Fruit fly (Drosophila melanogaster) whole organism, prepupa: ENCODE results near the gene Jhbp11.
A peak's percentile ranks its signal among the peaks of the same experiment; 100 is the strongest.

ENCODE experiments used
- Blimp-1 ChIP-seq: fragments of 200-800 bp; sonication (Bioruptor generic); optimal IDR thresholded peaks from 3 replicates; lab custom pipeline; 2017; ENCODE audit warnings: missing biosample characterization, missing genetic modification characterization, mild to moderate bottlenecking, moderate library complexity, missing genetic modification reagents
- CG10631 ChIP-seq: fragments of 200-800 bp; sonication (Bioruptor generic); optimal IDR thresholded peaks from 2 replicates; lab custom pipeline; 2016; ENCODE audit warnings: missing biosample characterization, missing genetic modification characterization
- CG11294 ChIP-seq: fragments of 200-800 bp; sonication (Bioruptor generic); IDR thresholded peaks from 2 replicates; pipeline ENCODE4 v1.3.6; 2022; ENCODE audit warnings: missing biosample characterization, missing genetic modification characterization
- CG11902 ChIP-seq: fragments of 200-800 bp; sonication (Bioruptor generic); optimal IDR thresholded peaks from 3 replicates; lab custom pipeline; 2016; ENCODE audit warnings: missing biosample characterization, missing genetic modification characterization
- CG15336 ChIP-seq: fragments of 200-800 bp; sonication (Bioruptor generic); IDR thresholded peaks from 2 replicates; pipeline ENCODE4 v1.3.6; 2022; ENCODE audit warnings: missing biosample characterization, missing genetic modification characterization
- CG3032 ChIP-seq: fragments of 200-800 bp; optimal IDR thresholded peaks from 2 replicates; lab custom pipeline; 2019; ENCODE audit warnings: missing biosample characterization, mild to moderate bottlenecking, missing genetic modification characterization, moderate library complexity
- CG31627 ChIP-seq: fragments of 200-800 bp; sonication (Bioruptor generic); optimal IDR thresholded peaks from 3 replicates; lab custom pipeline; 2016; ENCODE audit warnings: missing biosample characterization, missing genetic modification characterization
- CG32006 ChIP-seq: fragments of 200-800 bp; sonication (Bioruptor generic); optimal IDR thresholded peaks from 3 replicates; lab custom pipeline; 2017; ENCODE audit warnings: missing biosample characterization, mild to moderate bottlenecking, missing genetic modification characterization
- CG3919 ChIP-seq: fragments of 200-800 bp; sonication (Bioruptor generic); optimal IDR thresholded peaks from 3 replicates; lab custom pipeline; 2016; ENCODE audit warnings: missing biosample characterization, missing genetic modification characterization
- CG4318 ChIP-seq: fragments of 200-800 bp; sonication (Bioruptor generic); optimal IDR thresholded peaks from 3 replicates; lab custom pipeline; 2017; ENCODE audit warnings: missing biosample characterization, mild to moderate bottlenecking, missing genetic modification characterization
- CG6163 ChIP-seq: fragments of 200-800 bp; sonication (Bioruptor generic); IDR thresholded peaks from 3 replicates; pipeline ENCODE4 v1.3.6; 2022; ENCODE audit warnings: missing biosample characterization, missing genetic modification characterization
- CG6276 ChIP-seq: fragments of 200-800 bp; sonication (Bioruptor generic); optimal IDR thresholded peaks from 2 replicates; lab custom pipeline; 2017; ENCODE audit warnings: missing biosample characterization, mild to moderate bottlenecking, missing genetic modification characterization
- CG6792 ChIP-seq: fragments of 200-800 bp; sonication (Bioruptor generic); optimal IDR thresholded peaks from 3 replicates; lab custom pipeline; 2016; ENCODE audit warnings: missing biosample characterization, missing genetic modification characterization
- CG6854 ChIP-seq: fragments of 200-800 bp; sonication (Bioruptor generic); optimal IDR thresholded peaks from 2 replicates; lab custom pipeline; 2017; ENCODE audit warnings: missing biosample characterization, mild to moderate bottlenecking, missing genetic modification characterization
- CG7368 ChIP-seq: fragments of 200-800 bp; sonication (Bioruptor generic); optimal IDR thresholded peaks from 3 replicates; lab custom pipeline; 2016; ENCODE audit warnings: missing biosample characterization, missing genetic modification characterization
- CG8119 ChIP-seq: fragments of 200-800 bp; sonication (Bioruptor generic); IDR thresholded peaks from 3 replicates; pipeline ENCODE4 v1.3.6; 2022; ENCODE audit warnings: missing biosample characterization, missing genetic modification characterization
- CG8319 ChIP-seq: fragments of 200-800 bp; sonication (Bioruptor generic); optimal IDR thresholded peaks from 3 replicates; lab custom pipeline; 2016; ENCODE audit warnings: missing biosample characterization, missing genetic modification characterization
- Eip75B ChIP-seq: fragments of 200-800 bp; sonication (Bioruptor generic); optimal IDR thresholded peaks from 3 replicates; lab custom pipeline; 2016; ENCODE audit warnings: missing biosample characterization, missing genetic modification characterization
- Eip78C ChIP-seq: fragments of 200-800 bp; sonication (Bioruptor generic); peaks from one replicate; lab custom pipeline; 2016; ENCODE audit warnings: missing biosample characterization, missing genetic modification characterization
- Eip93F ChIP-seq: fragments of 200-800 bp; sonication (Bioruptor generic); optimal IDR thresholded peaks from 2 replicates; lab custom pipeline; 2016; ENCODE audit warnings: missing biosample characterization, mild to moderate bottlenecking, missing genetic modification characterization
- Ets96B ChIP-seq: fragments of 200-800 bp; optimal IDR thresholded peaks from 2 replicates; lab custom pipeline; 2019; ENCODE audit warnings: missing biosample characterization, mild to moderate bottlenecking, missing genetic modification characterization, moderate library complexity
- Gug ChIP-seq: fragments of 200-800 bp; sonication (Bioruptor generic); IDR thresholded peaks from 2 replicates; pipeline ENCODE4 v1.3.6; 2022; ENCODE audit warnings: missing biosample characterization, missing genetic modification characterization
- Hr38 ChIP-seq: sonication (Bioruptor generic); optimal IDR thresholded peaks from 2 replicates; lab custom pipeline; 2016; ENCODE audit warnings: missing biosample characterization, missing genetic modification characterization
- Hr39 ChIP-seq: fragments of 200-800 bp; sonication (Bioruptor generic); optimal IDR thresholded peaks from 2 replicates; lab custom pipeline; 2016; ENCODE audit warnings: missing biosample characterization, missing genetic modification characterization
- Hr4 ChIP-seq: fragments of 200-800 bp; sonication (Bioruptor generic); optimal IDR thresholded peaks from 3 replicates; lab custom pipeline; 2016; ENCODE audit warnings: missing biosample characterization, missing genetic modification characterization
- Met ChIP-seq: fragments of 200-800 bp; sonication (Bioruptor generic); optimal IDR thresholded peaks from 3 replicates; lab custom pipeline; 2016; ENCODE audit warnings: missing biosample characterization, missing genetic modification characterization
- Sox102F ChIP-seq: fragments of 200-800 bp; sonication (Bioruptor generic); optimal IDR thresholded peaks from 2 replicates; lab custom pipeline; 2016; ENCODE audit warnings: missing biosample characterization, mild to moderate bottlenecking, missing genetic modification characterization
- Sox14 ChIP-seq: fragments of 200-800 bp; sonication (Bioruptor generic); optimal IDR thresholded peaks from 3 replicates; lab custom pipeline; 2016; ENCODE audit warnings: missing biosample characterization, missing genetic modification characterization
- Sox15 ChIP-seq: fragments of 200-800 bp; sonication (Bioruptor generic); optimal IDR thresholded peaks from 3 replicates; lab custom pipeline; 2016; ENCODE audit warnings: missing biosample characterization, missing genetic modification characterization
- achi ChIP-seq: fragments of 200-800 bp; sonication (Bioruptor generic); optimal IDR thresholded peaks from 3 replicates; lab custom pipeline; 2016; ENCODE audit warnings: missing biosample characterization, missing genetic modification characterization
- cyc ChIP-seq: fragments of 200-800 bp; sonication (Bioruptor generic); optimal IDR thresholded peaks from 3 replicates; lab custom pipeline; 2016; ENCODE audit warnings: missing biosample characterization, missing genetic modification characterization
- dac ChIP-seq: fragments of 200-800 bp; sonication (Bioruptor generic); optimal IDR thresholded peaks from 2 replicates; lab custom pipeline; 2017; ENCODE audit warnings: missing biosample characterization, mild to moderate bottlenecking, missing genetic modification characterization
- dsx ChIP-seq: fragments of 200-800 bp; optimal IDR thresholded peaks from 3 replicates; lab custom pipeline; 2019; ENCODE audit warnings: missing biosample characterization, mild to moderate bottlenecking, missing genetic modification characterization, moderate library complexity; ENCODE audit not compliant: poor library complexity, severe bottlenecking
- eg ChIP-seq: fragments of 200-800 bp; sonication (Bioruptor generic); IDR thresholded peaks from 3 replicates; pipeline ENCODE4 v1.3.6; 2022; ENCODE audit warnings: missing biosample characterization, missing genetic modification characterization
- fd59A ChIP-seq: fragments of 200-800 bp; sonication (Bioruptor generic); optimal IDR thresholded peaks from 2 replicates; lab custom pipeline; 2017; ENCODE audit warnings: missing biosample characterization, mild to moderate bottlenecking, missing genetic modification characterization, missing genetic modification reagents
- fkh ChIP-seq: fragments of 200-800 bp; sonication (Bioruptor generic); optimal IDR thresholded peaks from 3 replicates; lab custom pipeline; 2017; ENCODE audit warnings: missing biosample characterization, mild to moderate bottlenecking, missing genetic modification characterization, moderate library complexity
- lz ChIP-seq: fragments of 200-800 bp; sonication (Bioruptor generic); optimal IDR thresholded peaks from 3 replicates; lab custom pipeline; 2016; ENCODE audit warnings: missing biosample characterization, missing genetic modification characterization
- net ChIP-seq: fragments of 200-800 bp; sonication (Bioruptor generic); optimal IDR thresholded peaks from 3 replicates; lab custom pipeline; 2016; ENCODE audit warnings: missing biosample characterization, missing genetic modification characterization
- pdm3 ChIP-seq: fragments of 200-800 bp; sonication (Bioruptor generic); optimal IDR thresholded peaks from 3 replicates; lab custom pipeline; 2016; ENCODE audit warnings: missing biosample characterization, missing genetic modification characterization
- svp ChIP-seq: fragments of 200-800 bp; sonication (Bioruptor generic); peaks from one replicate; lab custom pipeline; 2016; ENCODE audit warnings: missing biosample characterization, missing genetic modification characterization

Jhbp11 gene

DNA sequence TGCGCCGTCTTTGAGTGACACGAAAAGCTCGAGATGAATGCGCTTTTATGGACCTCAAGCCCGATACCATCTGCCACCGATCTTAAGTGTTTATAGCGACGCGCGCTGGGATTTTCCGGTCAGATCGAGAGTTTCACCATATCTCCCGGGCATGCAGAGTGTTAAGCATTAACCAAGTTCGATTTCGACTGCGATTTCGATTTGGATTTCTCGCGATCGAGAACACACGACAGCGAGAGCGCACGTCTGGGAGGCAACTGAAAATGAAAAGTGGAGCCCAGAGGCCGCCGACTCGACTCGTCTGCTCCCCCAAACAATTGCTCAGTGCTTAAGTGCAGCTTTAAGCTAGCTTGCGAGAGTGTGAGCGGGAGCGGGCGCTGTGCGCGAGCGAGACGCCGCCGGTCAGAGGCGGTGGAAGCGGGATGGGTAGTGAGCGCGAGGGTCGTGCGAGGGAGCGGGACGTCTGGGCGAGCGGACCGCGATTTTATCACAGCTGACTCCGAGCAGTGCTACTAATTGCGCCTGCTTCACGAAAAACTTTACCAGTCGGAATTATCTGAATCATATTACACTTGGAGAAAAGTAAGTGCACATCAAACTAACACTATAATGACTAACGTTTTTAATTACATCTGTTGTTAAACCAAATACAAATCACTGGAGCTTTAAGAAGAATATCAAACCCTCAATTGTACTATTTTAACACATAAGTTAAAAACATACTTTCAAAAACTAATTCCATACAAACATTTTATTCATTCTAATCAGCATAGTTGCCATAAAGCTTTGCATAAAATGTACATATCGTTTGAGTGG lies 31.0 kb upstream of the Jhbp11 start, which contains the start of gene spz (continued):
- TF ChIP-seq CG31627 (GFP tag; lab: Kevin White, UChicago) (no peak), CG4318 (no peak), CG3919 (GFP tag; lab: Kevin White, UChicago) (peak; percentile 21), Hr39 (no peak), CG6276 (GFP tag; lab: Kevin White, UChicago) (no peak), svp (GFP tag; lab: Kevin White, UChicago) (peak; percentile 98), fd59A (GFP tag; lab: Kevin White, UChicago) (no peak), dac (no peak), CG7368 (no peak), Eip78C (GFP tag; lab: Kevin White, UChicago) (peak; percentile 77)
- TF ChIP-seq, all 60 proteins: peak for 17

DNA sequence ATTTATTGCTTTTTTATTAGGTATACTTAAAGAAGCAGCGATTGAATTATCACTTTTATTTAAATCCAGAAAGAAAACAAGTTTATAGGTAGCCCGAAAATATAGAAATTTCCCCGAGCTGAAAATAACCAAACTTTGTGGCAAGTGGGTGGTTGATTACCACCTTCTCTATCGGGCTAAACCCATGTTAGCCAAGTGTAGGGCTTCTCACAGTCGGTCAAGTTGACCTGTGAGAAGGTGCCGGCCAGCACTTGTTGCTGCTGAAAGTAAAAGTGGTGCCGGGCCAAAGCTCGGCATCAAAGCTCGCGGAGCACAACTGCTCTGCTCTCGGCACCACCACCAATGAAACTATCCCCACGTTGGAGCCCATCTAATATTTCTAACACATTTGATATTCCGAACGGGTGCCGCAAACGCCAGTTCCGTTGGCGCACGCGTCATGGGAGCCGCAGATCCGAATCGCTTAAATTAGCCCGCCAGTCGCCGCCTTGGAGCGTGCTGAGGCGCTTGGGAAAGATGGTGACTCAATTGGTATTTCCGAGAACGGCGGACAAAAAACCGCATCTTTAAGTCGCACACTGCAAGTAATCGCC lies 30.0 kb upstream of the Jhbp11 start:
- 0 out of 3 replicates have a peak, but pooled peaks have one; percentile 17 for TF ChIP-seq eg (GFP tag; lab: Robert Waterston, UW)
- no peak for TF ChIP-seq Hr4
- no peak for TF ChIP-seq Ets96B (tag; lab: Kevin White, UChicago)
- TF ChIP-seq Eip78C (GFP tag; lab: Kevin White, UChicago) = peak; percentile 18
- no peak for TF ChIP-seq CG6792 (GFP tag; lab: Kevin White, UChicago)
- TF ChIP-seq Blimp-1 (GFP tag; lab: Kevin White, UChicago) = peak; percentile 50
- TF ChIP-seq CG32006 = peak; percentile 0

DNA sequence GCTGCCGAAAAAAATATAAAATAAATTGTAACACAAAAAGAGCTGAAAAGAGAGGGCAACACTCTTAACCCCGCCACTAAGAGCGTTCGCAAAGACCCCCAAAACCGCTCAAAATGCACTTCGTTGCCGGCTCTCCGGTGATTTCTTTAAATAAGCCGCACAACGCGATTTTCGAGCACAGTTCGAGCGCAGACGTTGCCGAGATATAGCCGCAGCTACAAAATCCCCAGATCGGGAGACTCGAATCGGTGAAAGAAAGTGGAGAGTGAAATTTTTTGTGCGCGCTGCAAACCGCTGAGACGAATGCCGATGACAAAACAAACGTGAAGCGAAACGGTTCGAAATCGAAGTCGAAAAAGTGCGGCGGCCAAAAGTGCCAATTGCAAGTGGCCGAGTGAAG lies 25.3 kb upstream of the Jhbp11 start, which contains the start of gene CG14257:
CG14257 (plus strand) TSS at position 177 of the 400 bp plus-strand sequence.
- TF ChIP-seq CG3032 (no peak), CG11902 (GFP tag; lab: Kevin White, UChicago) (no peak), dsx (GFP tag; lab: Kevin White, UChicago) (peak; percentile 19), pdm3 (GFP tag; lab: Kevin White, UChicago) (no peak), CG4318 (no peak), Met (GFP tag; lab: Kevin White, UChicago) (peak; percentile 10), Hr39 (no peak), Sox102F (GFP tag; lab: Kevin White, UChicago) (peak; percentile 29), Sox14 (GFP tag; lab: Kevin White, UChicago) (no peak), CG3919 (GFP tag; lab: Kevin White, UChicago) (peak; percentile 4), CG8119 (GFP tag; lab: Robert Waterston, UW) (no peak), eg (GFP tag; lab: Robert Waterston, UW) (peak; percentile 29; the same call in 1 of the 3 replicates), Hr38 (GFP tag; lab: Kevin White, UChicago) (no peak), CG11294 (GFP tag; lab: Robert Waterston, UW) (no peak), Blimp-1 (GFP tag; lab: Kevin White, UChicago) (peak; percentile 84), cyc (GFP tag; lab: Kevin White, UChicago) (no peak), Sox15 (GFP tag; lab: Kevin White, UChicago) (no peak), net (GFP tag; lab: Kevin White, UChicago) (no peak), CG8319 (no peak), CG15336 (GFP tag; lab: Robert Waterston, UW) (peak; percentile 34; the same call in 1 of the 2 replicates), CG6854 (GFP tag; lab: Kevin White, UChicago) (no peak)

DNA sequence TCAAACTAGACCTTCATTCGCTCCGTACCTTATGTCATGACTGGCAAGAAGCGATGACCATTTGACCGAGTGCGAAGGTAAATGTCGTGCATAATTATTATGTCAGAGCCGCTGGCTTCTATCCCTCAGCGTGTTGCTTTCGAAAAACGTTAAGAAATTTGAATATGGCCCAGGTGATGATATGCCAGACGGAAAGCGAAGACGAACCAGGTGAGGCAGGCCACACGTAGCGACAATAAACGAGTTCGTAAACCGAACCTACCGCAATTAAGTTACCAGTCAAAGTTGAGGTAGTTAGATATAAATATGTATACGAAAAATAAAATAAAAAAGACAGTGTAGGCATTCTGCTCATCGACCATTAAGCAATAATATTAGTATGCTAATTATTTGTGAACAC lies 24.4 kb upstream of the Jhbp11 start:
- TF ChIP-seq lz (GFP tag; lab: Kevin White, UChicago) (no peak), Gug (GFP tag; lab: Robert Waterston, UW) (no peak), CG6163 (no peak), CG32006 (no peak), CG7368 (no peak), achi (GFP tag; lab: Kevin White, UChicago) (no peak), Eip75B (GFP tag; lab: Kevin White, UChicago) (no peak), CG10631 (GFP tag; lab: Kevin White, UChicago) (no peak), Eip93F (GFP tag; lab: Kevin White, UChicago) (no peak), fkh (GFP tag; lab: Kevin White, UChicago) (no peak)
